Fruit fly (Drosophila melanogaster) whole organism, adult: Measurements from ENCODE around the gene CG12375.

Experiments used
- CG11617 ChIP-seq: fragments of 200-800 bp; sonication (Bioruptor generic); optimal IDR thresholded peaks from 2 replicates; lab custom pipeline; 2017; ENCODE audit warnings: mild to moderate bottlenecking, missing biosample characterization, missing genetic modification reagents, missing genetic modification characterization
- CG12768 ChIP-seq: fragments of 200-800 bp; sonication (Bioruptor generic); optimal IDR thresholded peaks from 2 replicates; lab custom pipeline; 2017; ENCODE audit warnings: missing biosample characterization, missing genetic modification characterization, mild to moderate bottlenecking, moderate library complexity, missing genetic modification reagents
- CG1620 ChIP-seq: fragments of 200-800 bp; sonication (Bioruptor generic); optimal IDR thresholded peaks from 2 replicates; lab custom pipeline; 2016; ENCODE audit warnings: missing biosample characterization, missing genetic modification characterization
- CG33017 ChIP-seq: fragments of 200-800 bp; sonication (Bioruptor generic); optimal IDR thresholded peaks from 2 replicates; lab custom pipeline; 2018; ENCODE audit warnings: missing biosample characterization, mild to moderate bottlenecking, missing genetic modification characterization, moderate library complexity
- CG5204 ChIP-seq: fragments of 200-800 bp; sonication (Bioruptor generic); optimal IDR thresholded peaks from 2 replicates; lab custom pipeline; 2016; ENCODE audit warnings: missing biosample characterization, missing genetic modification characterization
- CG7101 ChIP-seq: fragments of 200-800 bp; sonication (Bioruptor generic); optimal IDR thresholded peaks from 2 replicates; lab custom pipeline; 2018; ENCODE audit warnings: missing biosample characterization, mild to moderate bottlenecking, missing genetic modification characterization, moderate library complexity
- Clk ChIP-seq: fragments of 200-800 bp; sonication (Bioruptor generic); optimal IDR thresholded peaks from 2 replicates; lab custom pipeline; 2017; ENCODE audit warnings: missing biosample characterization, missing genetic modification characterization
- Crg-1 ChIP-seq: fragments of 200-800 bp; sonication (Bioruptor generic); optimal IDR thresholded peaks from 2 replicates; lab custom pipeline; 2016; ENCODE audit warnings: missing biosample characterization, missing genetic modification characterization
- Hr96 ChIP-seq: fragments of 200-800 bp; sonication (Bioruptor generic); optimal IDR thresholded peaks from 2 replicates; lab custom pipeline; 2016; ENCODE audit warnings: missing biosample characterization, missing genetic modification characterization
- bab1 ChIP-seq: fragments of 200-800 bp; sonication (Bioruptor generic); optimal IDR thresholded peaks from 3 replicates; lab custom pipeline; 2019; ENCODE audit warnings: missing biosample characterization, mild to moderate bottlenecking, missing genetic modification characterization, moderate library complexity
- cnc ChIP-seq, 2 experiments: fragments of >200 bp; optimal IDR thresholded peaks; 2 replicates each; lab custom pipeline; 2017
- pad ChIP-seq: fragments of 200-800 bp; sonication (Bioruptor generic); optimal IDR thresholded peaks from 3 replicates; lab custom pipeline; 2017; ENCODE audit warnings: missing biosample characterization, missing genetic modification characterization, mild to moderate bottlenecking, moderate library complexity, missing genetic modification reagents
- toe ChIP-seq: fragments of 200-800 bp; sonication (Bioruptor generic); optimal IDR thresholded peaks from 2 replicates; lab custom pipeline; 2016; ENCODE audit warnings: missing biosample characterization, missing genetic modification characterization

- TF ChIP-seq Crg-1 (GFP tag; lab: Kevin White, UChicago) (no peak), CG12768 (GFP tag; lab: Kevin White, UChicago) (no peak), CG5204 (no peak), toe (GFP tag; lab: Kevin White, UChicago) (no peak), Hr96 (GFP tag; lab: Kevin White, UChicago) (no peak), CG11617 (GFP tag; lab: Kevin White, UChicago) (no peak), Clk (no peak), cnc (optimal IDR thresholded peaks at IDR 0.05; lab: Kevin White, UChicago) (no peak), bab1 (GFP tag; lab: Kevin White, UChicago) (no peak), pad (GFP tag; lab: Kevin White, UChicago) (no peak), CG33017 (tag; lab: Kevin White, UChicago) (no peak), CG7101 (tag; lab: Kevin White, UChicago) (no peak), CG1620 (no peak)
Measured at dm6 chr2L:8170600-8171182, 44.0 kb upstream of the CG12375 start.
